Worm (Caenorhabditis elegans) whole organism, mixed stage, embryonic: Measurements from ENCODE around the gene F56C3.4.

Source experiments
- mab-5 ChIP-seq: fragments of 150-350 bp; optimal IDR thresholded peaks from 2 replicates; lab custom pipeline; 2014; ENCODE audit warnings: missing biosample characterization, missing genetic modification characterization
- mep-1 ChIP-seq: fragments of 150-350 bp; optimal IDR thresholded peaks from 2 replicates; lab custom pipeline; 2017; ENCODE audit warnings: missing biosample characterization, missing genetic modification reagents, missing genetic modification characterization, inconsistent platforms
- nhr-2 ChIP-seq: fragments of 150-350 bp; optimal IDR thresholded peaks from 2 replicates; lab custom pipeline; 2014; ENCODE audit warnings: missing biosample characterization, missing genetic modification characterization
- pha-4 ChIP-seq: fragments of 150-350 bp; optimal IDR thresholded peaks from 2 replicates; lab custom pipeline; 2018; ENCODE audit warnings: missing biosample characterization, missing genetic modification reagents, missing genetic modification characterization
- sem-2 ChIP-seq: fragments of 200-800 bp; sonication (Bioruptor generic); optimal IDR thresholded peaks from 2 replicates; lab custom pipeline; 2018; ENCODE audit warnings: mild to moderate bottlenecking, missing genetic modification characterization, missing compliant biosample characterization

DNA sequence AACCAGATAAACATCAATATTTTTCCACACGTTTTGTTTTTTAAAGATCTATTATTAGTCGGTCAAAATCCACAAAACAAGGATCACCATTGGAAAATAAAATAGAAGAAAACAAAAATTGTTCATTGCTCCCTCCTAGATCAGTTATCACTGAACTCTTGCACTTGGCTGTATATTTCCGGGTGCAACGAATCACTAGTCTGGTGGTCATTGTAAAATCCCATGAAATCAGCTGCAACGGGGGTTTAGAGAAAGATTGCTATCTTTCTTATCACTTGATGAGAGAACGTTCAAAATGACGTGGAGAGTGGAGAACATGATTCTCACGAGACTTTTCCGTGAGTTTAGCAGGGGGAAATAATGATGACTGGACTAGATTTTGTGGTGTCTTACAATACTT, 35.3 kb upstream of the F56C3.4 start:
- no peak for TF ChIP-seq sem-2 (GFP tag; lab: Kevin White, UChicago)
- no peak for TF ChIP-seq mab-5
- no peak for TF ChIP-seq mep-1 (tag; lab: Kevin White, UChicago)
- TF ChIP-seq nhr-2 (tag; lab: Kevin White, UChicago), result no peak
- TF ChIP-seq pha-4, result no peak
